Worm (Caenorhabditis elegans) whole organism, mixed stage, embryonic: ENCODE results near the gene K12H6.4.

Experiments
- ceh-83 ChIP-seq: fragments of 200-800 bp; sonication (Bioruptor generic); optimal IDR thresholded peaks from 2 replicates; lab custom pipeline; 2018; ENCODE audit warnings: mild to moderate bottlenecking, missing genetic modification characterization, missing compliant biosample characterization
- ces-1 ChIP-seq: fragments of 150-350 bp; optimal IDR thresholded peaks from 2 replicates; lab custom pipeline; 2014; ENCODE audit warnings: missing biosample characterization, missing genetic modification reagents, missing genetic modification characterization
- snpc-4 ChIP-seq: fragments of 150-350 bp; optimal IDR thresholded peaks from 2 replicates; lab custom pipeline; 2014; ENCODE audit warnings: missing biosample characterization, missing genetic modification characterization
- unc-62 ChIP-seq: fragments of 150-350 bp; optimal IDR thresholded peaks from 2 replicates; lab custom pipeline; 2014; ENCODE audit warnings: missing biosample characterization, missing genetic modification reagents, missing genetic modification characterization

DNA sequence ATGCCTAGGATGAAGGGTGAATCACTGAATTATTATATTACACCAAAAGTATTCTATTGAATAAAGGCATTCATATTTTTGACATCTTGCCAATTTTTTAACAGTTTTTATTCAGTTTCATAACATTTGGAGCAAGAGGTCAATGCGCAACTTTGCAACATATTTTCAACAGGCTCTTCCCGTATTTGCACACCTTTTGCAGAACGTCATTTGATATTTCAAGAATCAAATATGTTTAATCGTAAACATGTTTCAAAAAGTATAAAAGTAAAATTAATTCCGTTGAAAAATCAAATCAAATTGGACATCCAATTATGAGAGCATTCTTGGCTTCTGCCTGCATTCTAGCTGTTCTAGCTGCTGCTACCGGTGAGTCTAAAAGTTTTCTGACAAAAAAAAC is 43.6 kb upstream of the K12H6.4 start, which contains the start of gene Y110A2AL.2:
- TF ChIP-seq snpc-4 (tag; lab: Kevin White, UChicago) (no peak), unc-62 (no peak), ces-1 (GFP tag; lab: Kevin White, UChicago) (no peak), ceh-83 (GFP tag; lab: Kevin White, UChicago) (no peak)
